Worm (Caenorhabditis elegans) whole organism, young adult: ENCODE data around the gene cdka-1.

Experiments
- F33H1.4 ChIP-seq: fragments of 200-800 bp; sonication (Bioruptor generic); IDR thresholded peaks from 2 replicates; pipeline ENCODE4 v1.3.6; 2022; ENCODE audit warnings: missing genetic modification reagents, missing genetic modification characterization, missing compliant biosample characterization
- F37B4.10 ChIP-seq: fragments of 200-800 bp; sonication (Bioruptor generic); IDR thresholded peaks from 2 replicates; pipeline ENCODE4 v1.3.6; 2022; ENCODE audit warnings: missing genetic modification characterization, missing compliant biosample characterization
- chd-7 ChIP-seq: sonication (generic microtip); optimal IDR thresholded peaks from 2 replicates; lab custom pipeline; 2016; ENCODE audit warnings: mild to moderate bottlenecking, missing genetic modification characterization, moderate library complexity, missing compliant biosample characterization
- efl-1 ChIP-seq: fragments of 150-350 bp; optimal IDR thresholded peaks from 2 replicates; lab custom pipeline; 2014; ENCODE audit warnings: missing biosample characterization, missing genetic modification reagents, missing genetic modification characterization
- ets-4 ChIP-seq: fragments of 200-800 bp; sonication (Bioruptor generic); optimal IDR thresholded peaks from 2 replicates; lab custom pipeline; 2018; ENCODE audit warnings: mild to moderate bottlenecking, missing genetic modification characterization, missing compliant biosample characterization
- let-607 ChIP-seq, 2 experiments: fragments of 200-800 bp in 1 of 2; sonication (Bioruptor generic) in 1 of 2; sonication (generic microtip) in 1 of 2; optimal IDR thresholded peaks; 2 replicates each; lab custom pipeline; 2016 to 2018; ENCODE audit warnings: mild to moderate bottlenecking in 2 of 2, missing compliant biosample characterization in 2 of 2, missing genetic modification characterization in 2 of 2, moderate library complexity in 2 of 2, missing genotype in 1 of 2
- lin-35 ChIP-seq, 3 experiments: fragments of 150-350 bp in 2 of 3; sonication (generic microtip) in 1 of 3; optimal IDR thresholded peaks; 2 replicates each; lab custom pipeline; 2014 to 2018; ENCODE audit warnings: missing biosample characterization in 3 of 3, missing genetic modification characterization in 3 of 3, missing genetic modification reagents in 3 of 3
- madf-8 ChIP-seq: fragments of 200-800 bp; sonication (Bioruptor generic); conservative IDR thresholded peaks from 2 replicates; pipeline ENCODE4 v1.3.6; 2022; ENCODE audit warnings: missing genetic modification reagents, missing genetic modification characterization, missing compliant biosample characterization
- nfya-2 ChIP-seq: fragments of 200-800 bp; sonication (Bioruptor generic); IDR thresholded peaks from 2 replicates; pipeline ENCODE4 v1.3.6; 2022; ENCODE audit warnings: missing genetic modification reagents, missing genetic modification characterization, missing compliant biosample characterization
- rpc-1 ChIP-seq, 2 experiments: fragments of 150-350 bp in 1 of 2; sonication (generic microtip) in 1 of 2; optimal IDR thresholded peaks; 2 replicates each; lab custom pipeline; 2014 to 2018; ENCODE audit warnings: missing biosample characterization in 1 of 2, missing genetic modification characterization in 1 of 2, missing genetic modification reagents in 1 of 2, missing genotype in 1 of 2
- zim-3 ChIP-seq: sonication (generic microtip); optimal IDR thresholded peaks from 2 replicates; lab custom pipeline; 2017; ENCODE audit warnings: mild to moderate bottlenecking, missing genetic modification characterization, moderate library complexity, missing compliant biosample characterization

- no peak for TF ChIP-seq efl-1 (GFP tag; lab: Kevin White, UChicago)
- no peak for TF ChIP-seq F37B4.10 (GFP tag; lab: Robert Waterston, UW)
- no peak for TF ChIP-seq zim-3 (tag; lab: Kevin White, UChicago)
- TF ChIP-seq chd-7 (tag; lab: Kevin White, UChicago) = no peak
- TF ChIP-seq madf-8 = no peak
- no peak for TF ChIP-seq ets-4 (GFP tag; lab: Kevin White, UChicago)
- no peak for TF ChIP-seq nfya-2
- TF ChIP-seq F33H1.4 (GFP tag; lab: Robert Waterston, UW) = no peak
- no peak for TF ChIP-seq let-607 (tag; optimal IDR thresholded peaks at IDR 0.05; lab: Kevin White, UChicago)
- no peak for TF ChIP-seq rpc-1 (optimal IDR thresholded peaks at IDR 0.05; lab: Kevin White, UChicago)
- no peak for TF ChIP-seq rpc-1 (tag; optimal IDR thresholded peaks at IDR 0.05; lab: Kevin White, UChicago)
- no peak for TF ChIP-seq lin-35 (GFP tag; optimal IDR thresholded peaks at IDR 0.05; lab: Kevin White, UChicago)
Measured at ce11 chrIII:4622375-4623130, 36.0 kb upstream of the cdka-1 start, which contains the start of gene lron-5.
